Worm (Caenorhabditis elegans): ENCODE results near the gene F32A5.8.

DNA sequence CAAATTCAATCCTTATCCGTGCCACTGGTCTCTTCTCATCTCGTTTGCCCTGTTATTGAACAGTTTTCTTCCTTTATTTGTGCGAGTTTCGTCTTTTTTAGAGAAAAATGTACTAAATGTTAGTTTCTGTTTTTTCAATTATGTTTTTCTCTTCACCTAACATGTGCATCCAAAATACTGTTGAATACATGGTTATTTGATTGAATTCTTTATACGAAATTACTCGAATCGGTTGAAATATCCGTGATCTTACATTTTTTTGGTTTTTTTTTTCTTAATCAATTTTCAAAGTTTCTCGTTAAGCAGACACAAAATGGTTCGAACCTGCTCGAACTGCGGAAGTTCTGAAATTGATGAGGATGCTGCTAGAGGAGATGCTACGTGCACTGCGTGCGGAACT is 49.6 kb downstream of the F32A5.8 start, which contains the start of gene brf-1:
- TF ChIP-seq jun-1 (tag; optimal IDR thresholded peaks at IDR 0.05): no peak
- TF ChIP-seq ztf-4 (tag; optimal IDR thresholded peaks at IDR 0.05): no peak
- no peak for TF ChIP-seq ceh-63 (GFP tag; optimal IDR thresholded peaks at IDR 0.05)
- TF ChIP-seq egl-13 (tag; optimal IDR thresholded peaks at IDR 0.05): no peak
- no peak for TF ChIP-seq snu-23 (GFP tag; optimal IDR thresholded peaks at IDR 0.05)
- no peak for TF ChIP-seq hlh-4 (tag; optimal IDR thresholded peaks at IDR 0.05)
- no peak for TF ChIP-seq nhr-12 (tag; optimal IDR thresholded peaks at IDR 0.05)
- no peak for TF ChIP-seq snpc-4 (tag; optimal IDR thresholded peaks at IDR 0.05)
- TF ChIP-seq mdl-1 (tag; optimal IDR thresholded peaks at IDR 0.05): no peak
- no peak for TF ChIP-seq nhr-20 (tag; optimal IDR thresholded peaks at IDR 0.05)
- TF ChIP-seq unc-62 (GFP tag; optimal IDR thresholded peaks at IDR 0.05): no peak
